Worm (Caenorhabditis elegans) whole organism, young adult: ENCODE measurements around the gene E02H9.13.

Experiments used
- C06A6.2 ChIP-seq: fragments of 200-800 bp; sonication (Bioruptor generic); conservative IDR thresholded peaks from 2 replicates; pipeline ENCODE4 v1.3.6; 2022; ENCODE audit warnings: missing genetic modification characterization, missing compliant biosample characterization
- Y95B8A.8 ChIP-seq: fragments of 200-800 bp; sonication (Bioruptor generic); IDR thresholded peaks from 2 replicates; pipeline ENCODE4 v1.3.6; 2022; ENCODE audit warnings: missing genetic modification reagents, missing genetic modification characterization, missing compliant biosample characterization
- ama-1 ChIP-seq, 3 experiments: fragments of 150-350 bp in 1 of 3; sonication (generic microtip) in 2 of 3; optimal IDR thresholded peaks; 2 replicates each; lab custom pipeline; 2014 to 2018; ENCODE audit warnings: missing biosample characterization in 2 of 3, missing genetic modification characterization in 2 of 3, missing genetic modification reagents in 2 of 3
- bed-1 ChIP-seq: fragments of 200-800 bp; sonication (Bioruptor generic); IDR thresholded peaks from 2 replicates; pipeline ENCODE4 v1.3.6; 2022; ENCODE audit warnings: missing genetic modification reagents, missing genetic modification characterization, missing compliant biosample characterization
- ceh-79 ChIP-seq: sonication (generic microtip); optimal IDR thresholded peaks from 2 replicates; lab custom pipeline; 2017; ENCODE audit warnings: mild to moderate bottlenecking, missing genetic modification characterization, missing compliant biosample characterization
- egl-44 ChIP-seq: fragments of 200-800 bp; sonication (Bioruptor generic); IDR thresholded peaks from 2 replicates; pipeline ENCODE4 v1.3.6; 2022; ENCODE audit warnings: missing genetic modification reagents, missing genetic modification characterization, missing compliant biosample characterization
- hrde-1 ChIP-seq: sonication (generic microtip); optimal IDR thresholded peaks from 2 replicates; lab custom pipeline; 2016; ENCODE audit warnings: missing genetic modification characterization, mild to moderate bottlenecking, missing compliant biosample characterization, moderate library complexity, missing genotype, missing genetic modification reagents, borderline replicate concordance
- lin-54 ChIP-seq: fragments of 200-800 bp; sonication (Bioruptor generic); optimal IDR thresholded peaks from 2 replicates; lab custom pipeline; 2018; ENCODE audit warnings: mild to moderate bottlenecking, missing genetic modification characterization, missing compliant biosample characterization
- lsl-1 ChIP-seq: fragments of 200-800 bp; sonication (Bioruptor generic); optimal IDR thresholded peaks from 2 replicates; lab custom pipeline; 2018; ENCODE audit warnings: mild to moderate bottlenecking, missing genetic modification characterization, moderate library complexity, missing compliant biosample characterization
- tlf-1 ChIP-seq: fragments of 200-800 bp; sonication (Bioruptor generic); optimal IDR thresholded peaks from 2 replicates; lab custom pipeline; 2018; ENCODE audit warnings: mild to moderate bottlenecking, missing genetic modification characterization, missing compliant biosample characterization
- ztf-6 ChIP-seq: fragments of 200-800 bp; sonication (Bioruptor generic); IDR thresholded peaks from 2 replicates; pipeline ENCODE4 v1.3.6; 2022; ENCODE audit warnings: missing genetic modification reagents, missing genetic modification characterization, missing compliant biosample characterization

DNA sequence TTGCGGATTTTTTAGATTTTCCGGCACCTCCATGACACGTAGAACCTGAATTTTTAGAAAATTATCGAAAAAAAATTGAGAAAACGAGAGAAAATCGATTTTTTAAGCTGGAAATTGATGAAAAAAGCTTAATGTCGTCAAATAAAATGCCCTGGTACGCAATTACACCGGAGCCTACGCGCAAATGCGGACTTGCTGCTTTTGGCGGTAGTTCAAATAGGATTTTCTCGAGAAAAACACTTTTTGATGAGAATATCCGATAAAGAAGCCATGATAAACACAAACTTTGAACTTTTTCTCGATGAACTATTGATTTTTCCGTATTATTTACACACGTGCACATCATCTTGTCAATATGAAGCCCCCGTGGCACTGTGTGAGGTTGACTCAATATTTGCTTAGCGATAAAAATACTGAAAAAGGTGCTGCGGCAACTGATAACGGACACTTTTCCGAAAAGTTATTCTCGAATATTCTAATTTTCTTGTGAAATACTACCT, 20.3 kb downstream of the E02H9.13 start, which contains the start of the genes W04B5.5 and W04B5.3:
- TF ChIP-seq ama-1 (optimal IDR thresholded peaks at IDR 0.05; lab: Kevin White, UChicago) = no peak
- no peak for TF ChIP-seq ama-1 (GFP tag; optimal IDR thresholded peaks at IDR 0.05; lab: Kevin White, UChicago)
- no peak for TF ChIP-seq C06A6.2 (GFP tag; lab: Robert Waterston, UW)
- TF ChIP-seq lin-54 (GFP tag; lab: Kevin White, UChicago) = peak; percentile 94
- no peak for TF ChIP-seq ztf-6
- TF ChIP-seq tlf-1 (GFP tag; lab: Kevin White, UChicago) = peak; percentile 19
- peak; percentile 37 for TF ChIP-seq lsl-1 (GFP tag; lab: Kevin White, UChicago)
- TF ChIP-seq egl-44 (GFP tag; lab: Robert Waterston, UW) = no peak
- no peak for TF ChIP-seq ceh-79 (tag; lab: Kevin White, UChicago)
- TF ChIP-seq hrde-1 (tag; lab: Kevin White, UChicago) = no peak
- no peak for TF ChIP-seq Y95B8A.8 (GFP tag; lab: Robert Waterston, UW)
- TF ChIP-seq bed-1 = no peak
